Worm (Caenorhabditis elegans) whole organism, L3 larva: ENCODE data around the gene pifk-1.

ENCODE experiments used
- R02D3.7 ChIP-seq: fragments of 150-350 bp; optimal IDR thresholded peaks from 2 replicates; lab custom pipeline; 2014; ENCODE audit warnings: missing biosample characterization, missing genetic modification characterization
- ZK546.5 ChIP-seq: sonication (generic microtip); optimal IDR thresholded peaks from 2 replicates; lab custom pipeline; 2017; ENCODE audit warnings: missing biosample characterization, missing genetic modification characterization
- elt-1 ChIP-seq: fragments of 150-350 bp; optimal IDR thresholded peaks from 2 replicates; lab custom pipeline; 2014; ENCODE audit warnings: missing biosample characterization, missing genetic modification characterization
- elt-2 ChIP-seq: sonication (generic microtip); optimal IDR thresholded peaks from 2 replicates; lab custom pipeline; 2016; ENCODE audit warnings: missing genetic modification reagents, mild to moderate bottlenecking, missing genetic modification characterization, missing compliant biosample characterization
- fos-1 ChIP-seq: fragments of 150-350 bp; optimal IDR thresholded peaks from 2 replicates; lab custom pipeline; 2014; ENCODE audit warnings: missing biosample characterization, missing genetic modification characterization
- nhr-237 ChIP-seq: fragments of 150-350 bp; optimal IDR thresholded peaks from 2 replicates; lab custom pipeline; 2014; ENCODE audit warnings: missing biosample characterization, missing genetic modification characterization

ce11 chrX:915510-915909, 8.8 kb downstream of the pifk-1 start, which contains the start of gene sel-12:
- TF ChIP-seq nhr-237 (tag; lab: Kevin White, UChicago) (no peak), ZK546.5 (no peak), fos-1 (no peak), elt-2 (no peak), R02D3.7 (tag; lab: Kevin White, UChicago) (no peak), elt-1 (tag; lab: Kevin White, UChicago) (no peak)
